Worm (Caenorhabditis elegans) whole organism, L4/young adult: ENCODE data around the gene Y57A10A.24.

Experiments used
- W03F9.2 ChIP-seq: fragments of 150-350 bp; optimal IDR thresholded peaks from 2 replicates; lab custom pipeline; 2014; ENCODE audit warnings: missing biosample characterization, missing genetic modification characterization
- dao-5 ChIP-seq: sonication (generic microtip); optimal IDR thresholded peaks from 2 replicates; lab custom pipeline; 2016; ENCODE audit warnings: missing genotype, missing genetic modification characterization, moderate library complexity, missing compliant biosample characterization

DNA sequence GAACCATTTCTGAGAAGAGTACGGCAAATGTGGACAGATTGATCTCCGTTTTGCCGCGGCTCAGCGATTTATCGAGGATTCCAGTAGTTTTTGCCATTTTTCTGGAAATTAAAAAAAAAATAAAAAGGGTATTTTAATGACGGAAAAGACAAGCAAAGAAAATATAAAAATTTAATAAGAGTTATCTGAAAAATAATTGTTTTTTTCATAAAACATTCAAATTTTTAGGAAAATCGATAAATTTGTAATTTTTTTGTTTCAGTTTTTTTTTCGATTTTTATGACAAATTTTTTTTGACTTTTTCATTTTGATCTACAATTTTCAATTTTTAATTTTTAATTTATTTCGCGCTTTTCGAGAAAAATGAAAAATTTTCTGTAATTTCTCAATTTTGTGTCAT, 40.5 kb upstream of the Y57A10A.24 start, which contains the start of gene trpp-5:
- TF ChIP-seq W03F9.2 (tag; lab: Kevin White, UChicago) = no peak
- TF ChIP-seq dao-5 = no peak
